Worm (Caenorhabditis elegans): ENCODE measurements around the gene C56G2.5.

The C56G2.5 gene

ce11 chrIII:6278301-6278827 is 45.7 kb downstream of the C56G2.5 start, which contains the start of gene C18F10.7 (continued):
- TF ChIP-seq lsy-2 (tag; optimal IDR thresholded peaks at IDR 0.05) (peak in 1 of 2 experiments; percentile 80), elt-1 (tag; optimal IDR thresholded peaks at IDR 0.05) (no peak), nhr-21 (tag; optimal IDR thresholded peaks at IDR 0.05) (no peak)

ce11 chrIII:6272868-6273267 is 51.2 kb downstream of the C56G2.5 start, which contains the start of gene C18F10.2:
C18F10.2 (plus strand) TSS chrIII:6273168.
- no peak for TF ChIP-seq elt-1 (tag; optimal IDR thresholded peaks at IDR 0.05)
- no peak for TF ChIP-seq nhr-129 (tag; optimal IDR thresholded peaks at IDR 0.05)
- no peak for TF ChIP-seq alr-1 (tag; optimal IDR thresholded peaks at IDR 0.05)
- no peak for TF ChIP-seq crh-2 (tag; optimal IDR thresholded peaks at IDR 0.05)
- no peak for TF ChIP-seq skn-1 (tag; optimal IDR thresholded peaks at IDR 0.05)
- no peak for TF ChIP-seq sma-9 (GFP tag; optimal IDR thresholded peaks at IDR 0.05)
- no peak for TF ChIP-seq sma-9 (tag; optimal IDR thresholded peaks at IDR 0.05)
- no peak for TF ChIP-seq egl-27 (tag; optimal IDR thresholded peaks at IDR 0.05)
- no peak for TF ChIP-seq lin-11 (tag; optimal IDR thresholded peaks at IDR 0.05)
- TF ChIP-seq ztf-1 (GFP tag; conservative IDR thresholded peaks at IDR 0.05): no peak
- TF ChIP-seq unc-39 (tag; optimal IDR thresholded peaks at IDR 0.05): no peak
- TF ChIP-seq mab-5 (tag; optimal IDR thresholded peaks at IDR 0.05): no peak
- TF ChIP-seq nhr-21 (tag; optimal IDR thresholded peaks at IDR 0.05): no peak
- no peak for TF ChIP-seq dmd-4 (tag; optimal IDR thresholded peaks at IDR 0.05)
- no peak for TF ChIP-seq mdl-1 (tag; optimal IDR thresholded peaks at IDR 0.05)
- TF ChIP-seq aly-2 (tag; optimal IDR thresholded peaks at IDR 0.05): no peak
- TF ChIP-seq F13H6.1 (tag; optimal IDR thresholded peaks at IDR 0.05): no peak
- no peak for TF ChIP-seq elt-3 (tag; optimal IDR thresholded peaks at IDR 0.05)
- no peak for TF ChIP-seq zag-1 (tag; optimal IDR thresholded peaks at IDR 0.05)

All from whole organism, L2 larva.